Worm (Caenorhabditis elegans): Measurements from ENCODE around the gene Y53G8AM.6.
A peak's percentile ranks its signal among the peaks of the same experiment; 100 is the strongest.

Gene Y53G8AM.6

ce11 chrIII:3258306-3258705 is 1.3 kb downstream of the Y53G8AM.6 start, which contains the start of gene nspg-7.2:
Gene nspg-7.2, minus strand, starts transcription at chrIII:3258406.
- no peak for TF ChIP-seq aly-2 (tag; optimal IDR thresholded peaks at IDR 0.05)
- TF ChIP-seq ztf-11 (tag; optimal IDR thresholded peaks at IDR 0.05), result no peak
- no peak for TF ChIP-seq sea-2 (GFP tag; optimal IDR thresholded peaks at IDR 0.05)
- no peak for TF ChIP-seq nhr-67 (tag; optimal IDR thresholded peaks at IDR 0.05)
- TF ChIP-seq lin-39 (tag; optimal IDR thresholded peaks at IDR 0.05), result no peak
- TF ChIP-seq jun-1 (tag; optimal IDR thresholded peaks at IDR 0.05), result no peak
- no peak for TF ChIP-seq nhr-23 (tag; optimal IDR thresholded peaks at IDR 0.05)
- TF ChIP-seq nhr-12 (tag; optimal IDR thresholded peaks at IDR 0.05), result no peak
- no peak for TF ChIP-seq hmg-11 (tag; optimal IDR thresholded peaks at IDR 0.05)
- TF ChIP-seq mdl-1 (tag; optimal IDR thresholded peaks at IDR 0.05), result no peak
- no peak for TF ChIP-seq ceh-82 (tag; optimal IDR thresholded peaks at IDR 0.05)
- no peak for TF ChIP-seq nhr-28 (tag; optimal IDR thresholded peaks at IDR 0.05)
- TF ChIP-seq fos-1 (tag; optimal IDR thresholded peaks at IDR 0.05), result no peak
- no peak for TF ChIP-seq nfya-1 (tag; optimal IDR thresholded peaks at IDR 0.05; ENCODE audit: insufficient read depth)
- TF ChIP-seq mml-1 (tag; optimal IDR thresholded peaks at IDR 0.05), result no peak

DNA sequence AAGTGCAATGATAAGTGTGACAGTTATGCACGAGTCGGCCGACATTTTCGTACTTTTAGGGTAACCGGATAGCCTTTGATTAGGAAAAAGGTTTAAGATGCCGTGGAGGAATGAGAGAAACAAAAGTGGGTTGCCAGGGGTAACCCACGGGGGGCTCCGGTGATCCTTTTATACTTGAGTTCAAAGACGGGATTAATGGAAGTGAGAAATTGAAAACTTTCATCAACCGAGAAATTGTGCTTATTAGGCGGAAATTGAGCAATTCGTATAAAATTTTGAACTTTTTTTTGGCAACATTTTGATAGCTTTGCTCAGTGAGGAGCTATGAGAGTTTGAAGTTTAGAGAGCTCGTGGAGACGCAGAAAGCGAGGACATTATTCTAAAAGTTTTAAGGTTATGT is 4.0 kb downstream of the Y53G8AM.6 start, which contains the start of gene Y53G8AM.4:
Gene Y53G8AM.4 (minus strand): TSS at position 101 of the 400 bp plus-strand sequence.
- no peak for TF ChIP-seq ceh-9 (tag; optimal IDR thresholded peaks at IDR 0.05)
- no peak for TF ChIP-seq nhr-76 (tag; optimal IDR thresholded peaks at IDR 0.05)
- no peak for TF ChIP-seq nhr-28 (tag; optimal IDR thresholded peaks at IDR 0.05)
- TF ChIP-seq elt-3 (tag; optimal IDR thresholded peaks at IDR 0.05), result no peak
- TF ChIP-seq unc-62 (GFP tag; optimal IDR thresholded peaks at IDR 0.05), result no peak
- TF ChIP-seq tbx-2 (tag; optimal IDR thresholded peaks at IDR 0.05), result no peak
- TF ChIP-seq lin-15B (tag; optimal IDR thresholded peaks at IDR 0.05), result no peak
- TF ChIP-seq pqm-1 (tag; optimal IDR thresholded peaks at IDR 0.05), result no peak
- TF ChIP-seq ceh-28 (tag; optimal IDR thresholded peaks at IDR 0.05), result no peak
- no peak for TF ChIP-seq ztf-4 (tag; optimal IDR thresholded peaks at IDR 0.05)
- TF ChIP-seq skn-1 (tag; optimal IDR thresholded peaks at IDR 0.05), result no peak
- no peak for TF ChIP-seq nhr-23 (tag; optimal IDR thresholded peaks at IDR 0.05)
- no peak for TF ChIP-seq lsy-12 (tag; optimal IDR thresholded peaks at IDR 0.05)
- no peak for TF ChIP-seq jun-1 (tag; optimal IDR thresholded peaks at IDR 0.05)
- TF ChIP-seq elt-2 (tag; optimal IDR thresholded peaks at IDR 0.05), result no peak

DNA sequence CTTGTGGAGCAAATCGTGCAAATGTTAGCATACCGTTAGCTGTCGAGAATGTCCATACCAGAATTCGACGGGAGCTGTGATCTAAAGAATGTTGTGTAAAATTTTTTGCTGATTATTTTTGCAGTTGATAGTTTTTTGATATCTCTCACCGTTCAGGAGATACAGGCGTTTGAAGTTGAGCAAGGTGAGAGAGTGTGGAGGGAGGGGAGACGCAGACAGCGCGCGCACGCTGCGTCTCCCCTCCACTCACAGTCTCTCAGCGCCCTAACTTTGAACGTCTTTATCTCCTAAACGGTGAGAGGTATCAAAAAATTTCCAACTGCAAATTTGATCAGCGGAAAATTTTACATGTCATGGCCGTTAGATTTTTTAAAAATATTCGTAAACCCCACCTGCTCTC is 4.6 kb downstream of the Y53G8AM.6 start:
- TF ChIP-seq zag-1 (tag; optimal IDR thresholded peaks at IDR 0.05) (no peak), hmg-11 (tag; optimal IDR thresholded peaks at IDR 0.05) (no peak), unc-39 (tag; optimal IDR thresholded peaks at IDR 0.05) (no peak), lin-39 (tag; optimal IDR thresholded peaks at IDR 0.05) (no peak), ceh-28 (tag; optimal IDR thresholded peaks at IDR 0.05) (no peak), lsy-12 (tag; optimal IDR thresholded peaks at IDR 0.05) (no peak), nhr-11 (tag; optimal IDR thresholded peaks at IDR 0.05) (no peak), nhr-237 (tag; optimal IDR thresholded peaks at IDR 0.05) (no peak), egl-5 (tag; optimal IDR thresholded peaks at IDR 0.05) (no peak), elt-1 (tag; optimal IDR thresholded peaks at IDR 0.05) (no peak), ceh-9 (tag; optimal IDR thresholded peaks at IDR 0.05) (no peak), ama-1 (optimal IDR thresholded peaks at IDR 0.05) (no peak), pqm-1 (tag; optimal IDR thresholded peaks at IDR 0.05) (no peak)

- peak; percentile 98 for TF ChIP-seq pqm-1 (tag; optimal IDR thresholded peaks at IDR 0.05)
- TF ChIP-seq jun-1 (tag; optimal IDR thresholded peaks at IDR 0.05), result peak; percentile 65
- TF ChIP-seq elt-2 (tag; optimal IDR thresholded peaks at IDR 0.05), result peak; percentile 97
- TF ChIP-seq hmg-11 (tag; optimal IDR thresholded peaks at IDR 0.05), result no peak
- no peak for TF ChIP-seq nhr-237 (tag; optimal IDR thresholded peaks at IDR 0.05)
- no peak for TF ChIP-seq nhr-67 (tag; optimal IDR thresholded peaks at IDR 0.05)
- no peak for TF ChIP-seq fkh-10 (GFP tag; optimal IDR thresholded peaks at IDR 0.05)
- TF ChIP-seq ceh-28 (tag; optimal IDR thresholded peaks at IDR 0.05), result no peak
- TF ChIP-seq pha-4 (tag; optimal IDR thresholded peaks at IDR 0.05), result peak; percentile 75
- TF ChIP-seq mml-1 (tag; optimal IDR thresholded peaks at IDR 0.05), result no peak
- no peak for TF ChIP-seq nhr-28 (tag; optimal IDR thresholded peaks at IDR 0.05)
- TF ChIP-seq egl-27 (tag; optimal IDR thresholded peaks at IDR 0.05), result no peak
- no peak for TF ChIP-seq snpc-4 (tag; optimal IDR thresholded peaks at IDR 0.05)
Measured at ce11 chrIII:3253736-3254135, 5.9 kb downstream of the Y53G8AM.6 start.

All from whole organism, L3 larva.